Worm (Caenorhabditis elegans): ENCODE results near the gene srz-79.

srz-79 gene

DNA sequence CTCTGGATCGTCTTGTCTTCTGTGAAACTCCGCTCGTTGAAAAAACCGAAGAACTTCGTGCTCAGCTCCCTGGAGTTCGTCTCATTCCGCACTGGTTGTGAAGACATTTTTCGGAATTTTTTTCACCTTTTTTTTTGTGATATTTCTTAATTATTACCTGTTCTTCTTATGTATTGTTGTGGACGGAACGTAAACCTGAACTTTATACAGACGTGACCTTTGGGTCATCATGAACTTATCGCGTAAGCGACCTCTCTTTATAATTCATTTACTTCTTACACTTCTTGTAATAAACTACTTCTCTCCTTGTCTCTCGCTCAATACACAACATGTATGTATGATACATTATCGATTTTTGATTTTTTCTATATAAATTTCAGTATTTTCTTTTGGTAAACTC is 38.8 kb downstream of the srz-79 start, which contains the start of gene M57.1:
Gene M57.1, plus strand, starts transcription at position 301 of the 400 bp plus-strand sequence.
- TF ChIP-seq ztf-28 (GFP tag; IDR thresholded peaks at IDR 0.05) = no peak
- no peak for TF ChIP-seq Y79H2A.3 (GFP tag; conservative IDR thresholded peaks at IDR 0.05)
- no peak for TF ChIP-seq lin-40 (tag; optimal IDR thresholded peaks at IDR 0.05)
- no peak for TF ChIP-seq ceh-40 (GFP tag; IDR thresholded peaks at IDR 0.05)
- TF ChIP-seq ZK185.1 (tag; optimal IDR thresholded peaks at IDR 0.05; ENCODE audit: poor library complexity, severe bottlenecking) = no peak
- no peak for TF ChIP-seq F49E8.2 (tag; optimal IDR thresholded peaks at IDR 0.05; ENCODE audit: insufficient read depth)
- TF ChIP-seq cebp-1 (GFP tag; IDR thresholded peaks at IDR 0.05) = no peak
- no peak for TF ChIP-seq cebp-1 (tag; optimal IDR thresholded peaks at IDR 0.05)
- no peak for TF ChIP-seq lag-1 (GFP tag; IDR thresholded peaks at IDR 0.05)
- no peak for TF ChIP-seq F57A8.1 (GFP tag; optimal IDR thresholded peaks at IDR 0.05)
- TF ChIP-seq tbx-9 (tag; optimal IDR thresholded peaks at IDR 0.05; ENCODE audit: borderline replicate concordance) = no peak
- no peak for TF ChIP-seq dox-1 (GFP tag; IDR thresholded peaks at IDR 0.05)
- no peak for TF ChIP-seq tbp1 (GFP tag; optimal IDR thresholded peaks at IDR 0.05)

DNA sequence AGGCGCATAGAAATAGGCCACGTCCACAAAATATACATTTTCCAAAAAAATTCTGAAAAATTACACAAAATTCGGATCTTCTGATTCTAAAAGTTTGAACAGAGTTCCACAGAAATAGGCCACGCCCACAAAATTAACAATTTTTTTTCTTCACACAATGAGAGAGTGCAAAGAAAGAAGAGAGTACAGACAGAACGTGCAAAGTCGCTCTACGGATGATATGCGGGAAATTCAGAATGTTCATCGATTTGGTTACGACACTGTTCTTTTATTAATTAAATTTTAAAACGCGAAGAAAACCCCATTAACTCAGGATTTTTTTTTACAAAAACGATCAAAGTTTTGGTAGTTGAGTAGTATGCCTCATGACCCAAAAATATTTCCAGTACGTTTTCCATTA is 39.6 kb downstream of the srz-79 start:
- no peak for TF ChIP-seq F55B11.4 (tag; optimal IDR thresholded peaks at IDR 0.05; ENCODE audit: borderline replicate concordance, insufficient read depth)
- TF ChIP-seq hmg-1.2 (GFP tag; IDR thresholded peaks at IDR 0.05) = peak; percentile 49; the same call in 1 of the 2 replicates

DNA sequence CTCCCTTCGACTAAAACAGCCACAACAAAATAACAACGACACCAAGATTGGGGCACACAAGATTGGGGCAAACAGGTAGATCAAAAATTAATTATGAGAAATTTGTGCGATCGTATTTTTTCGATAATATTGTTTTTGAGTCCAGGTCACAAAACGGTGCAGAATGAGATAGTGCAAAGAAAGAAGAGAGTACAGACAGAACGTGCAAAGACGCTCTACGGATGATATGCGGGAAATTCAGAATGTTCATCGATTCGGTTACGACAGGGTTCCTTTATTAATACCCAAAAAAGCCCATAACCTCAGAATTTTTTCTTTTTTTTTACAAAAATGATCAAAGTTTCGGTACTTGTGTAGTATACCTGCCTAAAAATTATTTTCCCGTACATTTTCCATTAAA is 45.8 kb downstream of the srz-79 start:
- no peak for TF ChIP-seq hmg-20 (GFP tag; IDR thresholded peaks at IDR 0.05)
- TF ChIP-seq aptf-3 (GFP tag; IDR thresholded peaks at IDR 0.05) = no peak
- peak; percentile 68 for TF ChIP-seq madf-6 (GFP tag; IDR thresholded peaks at IDR 0.05)
- TF ChIP-seq snpc-4 (GFP tag; optimal IDR thresholded peaks at IDR 0.05) = no peak
- TF ChIP-seq snpc-4 (tag; optimal IDR thresholded peaks at IDR 0.05) = no peak
- no peak for TF ChIP-seq ccch-3 (GFP tag; optimal IDR thresholded peaks at IDR 0.05)
- no peak for TF ChIP-seq mes-4 (tag; optimal IDR thresholded peaks at IDR 0.05)
- TF ChIP-seq madf-8 (GFP tag; conservative IDR thresholded peaks at IDR 0.05) = 0 out of 2 replicates have a peak, but pooled peaks have one; percentile 28
- peak; percentile 45 for TF ChIP-seq efl-1 (GFP tag; optimal IDR thresholded peaks at IDR 0.05)
- TF ChIP-seq mcd-1 (GFP tag; IDR thresholded peaks at IDR 0.05) = peak; percentile 31; the same call in 1 of the 2 replicates
- TF ChIP-seq dpl-1 (GFP tag; optimal IDR thresholded peaks at IDR 0.05) = no peak
- no peak for TF ChIP-seq attf-3 (GFP tag; conservative IDR thresholded peaks at IDR 0.05)
- no peak for TF ChIP-seq nhr-179 (tag; optimal IDR thresholded peaks at IDR 0.05)
- peak; percentile 71; the same call in 1 of the 2 replicates for TF ChIP-seq hmg-1.2 (GFP tag; IDR thresholded peaks at IDR 0.05)
- TF ChIP-seq ztf-25 (GFP tag; IDR thresholded peaks at IDR 0.05) = no peak

DNA sequence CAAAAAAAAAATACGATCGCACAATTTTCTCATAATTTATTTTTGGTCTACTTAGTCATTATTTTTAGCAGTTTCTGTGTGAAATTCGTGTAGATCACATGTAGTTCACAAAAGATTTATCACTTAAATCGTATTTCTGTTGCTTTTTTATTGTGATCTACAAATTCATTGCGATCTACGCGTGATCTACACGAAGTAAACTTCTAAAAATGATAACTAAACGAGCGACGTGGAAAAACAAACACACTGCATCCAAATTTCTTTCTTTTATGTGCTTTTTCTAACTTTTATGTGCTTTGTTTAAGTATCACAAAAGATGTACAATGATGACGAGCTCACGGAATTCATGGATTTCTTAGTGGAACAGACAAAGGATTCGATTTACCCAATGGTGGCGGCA is 46.5 kb downstream of the srz-79 start, which contains the start of gene B0212.3:
Gene B0212.3, plus strand, starts transcription at position 301 of the 400 bp plus-strand sequence.
- TF ChIP-seq snpc-4 (GFP tag; optimal IDR thresholded peaks at IDR 0.05) (no peak), snpc-4 (tag; optimal IDR thresholded peaks at IDR 0.05) (no peak), hrde-1 (tag; optimal IDR thresholded peaks at IDR 0.05; ENCODE audit: borderline replicate concordance) (no peak), ztf-18 (tag; optimal IDR thresholded peaks at IDR 0.05) (no peak)

Data from whole organism, young adult.